Fruit fly (Drosophila melanogaster) whole organism, embryonic: ENCODE results near the gene CG8420.

Experiments
- CG13624 ChIP-seq: fragments of 200-800 bp; sonication (Bioruptor generic); optimal IDR thresholded peaks from 2 replicates; lab custom pipeline; 2016; ENCODE audit warnings: missing biosample characterization, missing genetic modification characterization
- CG14965 ChIP-seq: fragments of 200-800 bp; sonication (Bioruptor generic); optimal IDR thresholded peaks from 2 replicates; lab custom pipeline; 2016; ENCODE audit warnings: missing biosample characterization, missing genetic modification characterization, borderline replicate concordance
- CG15269 ChIP-seq: fragments of 200-800 bp; sonication (Bioruptor generic); optimal IDR thresholded peaks from 2 replicates; lab custom pipeline; 2018; ENCODE audit warnings: missing biosample characterization, mild to moderate bottlenecking, missing genetic modification characterization, moderate library complexity
- CG15514 ChIP-seq: fragments of 200-800 bp; sonication (Bioruptor generic); optimal IDR thresholded peaks from 3 replicates; lab custom pipeline; 2017; ENCODE audit warnings: missing biosample characterization, missing genetic modification characterization, mild to moderate bottlenecking, moderate library complexity, missing genetic modification reagents
- CG1602 ChIP-seq: fragments of 200-800 bp; sonication (Bioruptor generic); optimal IDR thresholded peaks from 3 replicates; lab custom pipeline; 2016; ENCODE audit warnings: missing biosample characterization, missing genetic modification characterization
- CG16815 ChIP-seq: fragments of 200-800 bp; sonication (Bioruptor generic); optimal IDR thresholded peaks from 3 replicates; lab custom pipeline; 2017; ENCODE audit warnings: missing biosample characterization, mild to moderate bottlenecking, missing genetic modification characterization
- CG16863 ChIP-seq: fragments of 200-800 bp; sonication (Bioruptor generic); optimal IDR thresholded peaks from 3 replicates; lab custom pipeline; 2016; ENCODE audit warnings: missing biosample characterization, missing genetic modification characterization
- CG4360 ChIP-seq: fragments of 200-800 bp; sonication (Bioruptor generic); IDR thresholded peaks from 2 replicates; pipeline ENCODE4 v1.3.6; 2022; ENCODE audit warnings: missing biosample characterization, missing genetic modification characterization
- CG4424 ChIP-seq: fragments of 200-800 bp; sonication (Bioruptor generic); optimal IDR thresholded peaks from 3 replicates; lab custom pipeline; 2016; ENCODE audit warnings: missing biosample characterization, missing genetic modification characterization
- CG6254 ChIP-seq: fragments of 200-800 bp; sonication (Bioruptor generic); optimal IDR thresholded peaks from 3 replicates; lab custom pipeline; 2017; ENCODE audit warnings: mild to moderate bottlenecking, missing biosample characterization, missing genetic modification reagents, missing genetic modification characterization
- CG6689 ChIP-seq: fragments of 200-800 bp; sonication (Bioruptor generic); IDR thresholded peaks from 2 replicates; pipeline ENCODE4 v1.3.6; 2022; ENCODE audit warnings: missing biosample characterization, missing genetic modification characterization
- CG9932 ChIP-seq: fragments of 200-800 bp; sonication (Bioruptor generic); IDR thresholded peaks from 2 replicates; pipeline ENCODE4 v1.3.6; 2022; ENCODE audit warnings: missing biosample characterization, missing genetic modification characterization
- CHES-1-like ChIP-seq: fragments of 200-800 bp; sonication (Bioruptor generic); optimal IDR thresholded peaks from 2 replicates; lab custom pipeline; 2016; ENCODE audit warnings: missing biosample characterization, missing genetic modification characterization
- CkIIα-i1 ChIP-seq: fragments of 200-800 bp; sonication (Bioruptor generic); IDR thresholded peaks from 2 replicates; pipeline ENCODE4 v1.3.6; 2022; ENCODE audit warnings: missing biosample characterization, missing genetic modification characterization
- CoRest ChIP-seq: fragments of 200-800 bp; sonication (Bioruptor generic); optimal IDR thresholded peaks from 3 replicates; lab custom pipeline; 2018; ENCODE audit warnings: missing biosample characterization, mild to moderate bottlenecking, missing genetic modification characterization, moderate library complexity
- D ChIP-seq, 2 experiments: fragments of 200-800 bp in 1 of 2; fragments of >200 bp in 1 of 2; sonication (Bioruptor generic) in 1 of 2; optimal IDR thresholded peaks; 2 replicates in 1 of 2; 3 replicates in 1 of 2; lab custom pipeline; 2017; ENCODE audit warnings: mild to moderate bottlenecking in 1 of 2, missing biosample characterization in 1 of 2, missing genetic modification characterization in 1 of 2, missing genetic modification reagents in 1 of 2
- Dfd ChIP-seq, 2 experiments: fragments of >200 bp; optimal IDR thresholded peaks; 2 replicates each; lab custom pipeline; 2017; ENCODE audit warnings: missing biosample characterization in 2 of 2, missing genetic modification characterization in 2 of 2
- Dip3 ChIP-seq: fragments of 200-800 bp; sonication (Bioruptor generic); optimal IDR thresholded peaks from 3 replicates; lab custom pipeline; 2016; ENCODE audit warnings: missing biosample characterization, missing genetic modification characterization
- Dll ChIP-seq: fragments of 200-800 bp; sonication (Bioruptor generic); IDR thresholded peaks from 4 replicates; pipeline ENCODE4 v1.3.6; 2022; ENCODE audit warnings: missing biosample characterization, missing genetic modification characterization; ENCODE audit not compliant: partially characterized antibody
- Dp ChIP-seq: fragments of 200-800 bp; sonication (Bioruptor generic); optimal IDR thresholded peaks from 2 replicates; lab custom pipeline; 2018; ENCODE audit warnings: missing biosample characterization, mild to moderate bottlenecking, missing genetic modification characterization, moderate library complexity
- Gsc ChIP-seq: fragments of 200-800 bp; sonication (Bioruptor generic); IDR thresholded peaks from 2 replicates; pipeline ENCODE4 v1.3.6; 2022; ENCODE audit warnings: missing biosample characterization, missing genetic modification characterization
- HHEX ChIP-seq: fragments of 200-800 bp; sonication (Bioruptor generic); optimal IDR thresholded peaks from 3 replicates; lab custom pipeline; 2017; ENCODE audit warnings: missing biosample characterization, mild to moderate bottlenecking, missing genetic modification characterization, missing genetic modification reagents
- Lhr ChIP-seq: fragments of 200-800 bp; sonication (Bioruptor generic); optimal IDR thresholded peaks from 3 replicates; lab custom pipeline; 2017; ENCODE audit warnings: mild to moderate bottlenecking, missing biosample characterization, missing genetic modification reagents, missing genetic modification characterization
- Med ChIP-seq: fragments of 200-800 bp; sonication (Bioruptor generic); peaks from one replicate; lab custom pipeline; 2016; ENCODE audit warnings: missing biosample characterization, missing genetic modification characterization, mild to moderate bottlenecking, inconsistent platforms, moderate library complexity
- Meics ChIP-seq: fragments of 200-800 bp; sonication (Bioruptor generic); optimal IDR thresholded peaks from 2 replicates; lab custom pipeline; 2017; ENCODE audit warnings: missing biosample characterization, mild to moderate bottlenecking, missing genetic modification characterization
- Pdp1 ChIP-seq, 2 experiments: fragments of 200-800 bp; sonication (Bioruptor generic); optimal IDR thresholded peaks; 3 replicates each; lab custom pipeline; 2016; ENCODE audit warnings: missing biosample characterization in 2 of 2, missing genetic modification characterization in 2 of 2, mild to moderate bottlenecking in 1 of 2, moderate library complexity in 1 of 2
- Ptx1 ChIP-seq: fragments of 200-800 bp; sonication (Bioruptor generic); IDR thresholded peaks from 2 replicates; pipeline ENCODE4 v1.3.6; 2022; ENCODE audit warnings: missing biosample characterization, missing genetic modification characterization
- Sin3A ChIP-seq: fragments of >200 bp; optimal IDR thresholded peaks from 2 replicates; lab custom pipeline; 2018
- Spps ChIP-seq: fragments of 200-800 bp; sonication (Bioruptor generic); optimal IDR thresholded peaks from 2 replicates; lab custom pipeline; 2018; ENCODE audit warnings: missing biosample characterization, mild to moderate bottlenecking, missing genetic modification characterization
- btn ChIP-seq: fragments of 200-800 bp; sonication (Bioruptor generic); optimal IDR thresholded peaks from 2 replicates; lab custom pipeline; 2016; ENCODE audit warnings: missing biosample characterization, missing genetic modification characterization
- cg ChIP-seq: fragments of 200-800 bp; sonication (Bioruptor generic); optimal IDR thresholded peaks from 3 replicates; lab custom pipeline; 2019; ENCODE audit warnings: missing biosample characterization, mild to moderate bottlenecking, missing genetic modification characterization, moderate library complexity
- crol ChIP-seq: fragments of 200-800 bp; sonication (Bioruptor generic); IDR thresholded peaks from 2 replicates; pipeline ENCODE4 v1.3.6; 2022; ENCODE audit warnings: missing biosample characterization, missing genetic modification characterization
- dmrt99B ChIP-seq: fragments of 200-800 bp; sonication (Bioruptor generic); optimal IDR thresholded peaks from 2 replicates; lab custom pipeline; 2018; ENCODE audit warnings: missing biosample characterization, mild to moderate bottlenecking, missing genetic modification characterization, moderate library complexity
- ems ChIP-seq: fragments of 200-800 bp; sonication (Bioruptor generic); optimal IDR thresholded peaks from 3 replicates; lab custom pipeline; 2016; ENCODE audit warnings: missing biosample characterization, missing genetic modification characterization
- ewg ChIP-seq: fragments of 200-800 bp; sonication (Bioruptor generic); optimal IDR thresholded peaks from 3 replicates; lab custom pipeline; 2017; ENCODE audit warnings: mild to moderate bottlenecking, missing biosample characterization, missing genetic modification reagents, missing genetic modification characterization
- grn ChIP-seq: fragments of 200-800 bp; sonication (Bioruptor generic); optimal IDR thresholded peaks from 3 replicates; lab custom pipeline; 2017; ENCODE audit warnings: missing biosample characterization, missing genetic modification characterization
- gro ChIP-seq: fragments of 200-800 bp; sonication (Bioruptor generic); optimal IDR thresholded peaks from 2 replicates; lab custom pipeline; 2016; ENCODE audit warnings: missing biosample characterization, missing genetic modification characterization
- ind ChIP-seq: fragments of 200-800 bp; sonication (Bioruptor generic); optimal IDR thresholded peaks from 3 replicates; lab custom pipeline; 2016; ENCODE audit warnings: missing biosample characterization, missing genetic modification characterization
- lmd ChIP-seq: fragments of 200-800 bp; sonication (Bioruptor generic); IDR thresholded peaks from 2 replicates; pipeline ENCODE4 v1.3.6; 2022; ENCODE audit warnings: missing biosample characterization, missing genetic modification characterization
- lola ChIP-seq, 3 experiments: fragments of >200 bp in 2 of 3; fragments of 200-800 bp in 1 of 3; sonication (Bioruptor generic) in 1 of 3; optimal IDR thresholded peaks; 2 replicates each; lab custom pipeline; 2017 to 2019; ENCODE audit warnings: missing biosample characterization in 3 of 3, missing genetic modification characterization in 3 of 3, mild to moderate bottlenecking in 1 of 3, moderate library complexity in 1 of 3
- lov ChIP-seq, 2 experiments: fragments of 200-800 bp in 1 of 2; fragments of >200 bp in 1 of 2; sonication (Bioruptor generic) in 1 of 2; IDR thresholded peaks in 1 of 2; optimal IDR thresholded peaks in 1 of 2; 2 replicates in 1 of 2; 3 replicates in 1 of 2; pipeline versions ENCODE4 v1.3.6 to Lab custom; 2017 to 2022; ENCODE audit warnings: missing biosample characterization in 1 of 2, missing genetic modification characterization in 1 of 2
- mirr ChIP-seq: fragments of 200-800 bp; sonication (Bioruptor generic); optimal IDR thresholded peaks from 3 replicates; lab custom pipeline; 2018; ENCODE audit warnings: missing biosample characterization, mild to moderate bottlenecking, missing genetic modification characterization
- sc ChIP-seq, 3 experiments: fragments of >200 bp in 2 of 3; fragments of 200-800 bp in 1 of 3; sonication (Bioruptor generic) in 1 of 3; optimal IDR thresholded peaks; 2 replicates in 2 of 3; 3 replicates in 1 of 3; lab custom pipeline; 2017; ENCODE audit warnings: mild to moderate bottlenecking in 1 of 3, missing biosample characterization in 1 of 3, missing genetic modification characterization in 1 of 3, missing genetic modification reagents in 1 of 3
- slp2 ChIP-seq: fragments of 200-800 bp; sonication (Bioruptor generic); optimal IDR thresholded peaks from 2 replicates; lab custom pipeline; 2016; ENCODE audit warnings: missing biosample characterization, missing genetic modification characterization
- sqz ChIP-seq: fragments of 200-800 bp; sonication (Bioruptor generic); optimal IDR thresholded peaks from 3 replicates; lab custom pipeline; 2018; ENCODE audit warnings: missing biosample characterization, mild to moderate bottlenecking, missing genetic modification characterization
- unc-4 ChIP-seq: fragments of 200-800 bp; sonication (Bioruptor generic); IDR thresholded peaks from 2 replicates; pipeline ENCODE4 v1.3.6; 2022; ENCODE audit warnings: missing biosample characterization, missing genetic modification characterization; ENCODE audit not compliant: partially characterized antibody

The CG8420 gene

dm6 chr3R:9236883-9237267, 9.6 kb upstream of the CG8420 start (continued):
- TF ChIP-seq HHEX (GFP tag; lab: Kevin White, UChicago) = peak; percentile 0
- no peak for TF ChIP-seq cg (GFP tag; lab: Kevin White, UChicago)
- no peak for TF ChIP-seq btn (GFP tag; lab: Kevin White, UChicago)
- no peak for TF ChIP-seq CG4424 (GFP tag; lab: Kevin White, UChicago)
- TF ChIP-seq Sin3A (lab: Kevin White, UChicago) = no peak
- no peak for TF ChIP-seq lola (GFP tag; optimal IDR thresholded peaks at IDR 0.05; lab: Kevin White, UChicago)
- TF ChIP-seq D (optimal IDR thresholded peaks at IDR 0.05; lab: Kevin White, UChicago) = no peak
- TF ChIP-seq D (GFP tag; optimal IDR thresholded peaks at IDR 0.05; lab: Kevin White, UChicago) = no peak
- peak; percentile 34 for TF ChIP-seq mirr
- TF ChIP-seq CG4360 (GFP tag; lab: Robert Waterston, UW) = peak; percentile 64
- no peak for TF ChIP-seq unc-4 (GFP tag; lab: Robert Waterston, UW)
- peak; percentile 70 for TF ChIP-seq crol
- TF ChIP-seq Dfd (GFP tag; optimal IDR thresholded peaks at IDR 0.05; lab: Kevin White, UChicago) = no peak
- TF ChIP-seq CG16863 (GFP tag; lab: Kevin White, UChicago) = no peak
- no peak for TF ChIP-seq CG16815 (GFP tag; lab: Kevin White, UChicago)

dm6 chr3R:9237268-9238091, 9.0 kb upstream of the CG8420 start, which contains the start of gene pum:
pum (minus strand) TSS chr3R:9237682.
- TF ChIP-seq CHES-1-like (GFP tag; lab: Kevin White, UChicago) (peak; percentile 2), Lhr (peak; percentile 65), lmd (GFP tag; lab: Robert Waterston, UW) (peak; percentile 8; the same call in 1 of the 2 replicates), Dll (no peak), ems (no peak), CkIIα-i1 (GFP tag; lab: Robert Waterston, UW) (no peak), lov (optimal IDR thresholded peaks at IDR 0.05; lab: Kevin White, UChicago) (no peak), lov (GFP tag; IDR thresholded peaks at IDR 0.05; lab: Robert Waterston, UW) (no peak), CG1602 (GFP tag; lab: Kevin White, UChicago) (peak; percentile 30), Gsc (GFP tag; lab: Robert Waterston, UW) (no peak), CG15269 (tag; lab: Kevin White, UChicago) (peak; percentile 39), CG6254 (GFP tag; lab: Kevin White, UChicago) (no peak), Spps (peak; percentile 36), CG15514 (GFP tag; lab: Kevin White, UChicago) (peak; percentile 12), ewg (GFP tag; lab: Kevin White, UChicago) (peak; percentile 63), ind (peak; percentile 13), gro (no peak), Pdp1 (GFP tag; optimal IDR thresholded peaks at IDR 0.05; lab: Kevin White, UChicago) (peak in 1 of 2 experiments; percentile 2), lola (GFP tag; optimal IDR thresholded peaks at IDR 0.05; lab: Kevin White, UChicago) (peak in 1 of 3 experiments; percentile 57), dmrt99B (peak; percentile 43), CG6689 (GFP tag; lab: Robert Waterston, UW) (peak; percentile 47; the same call in 1 of the 2 replicates), CG14965 (GFP tag; lab: Kevin White, UChicago) (no peak), sc (optimal IDR thresholded peaks at IDR 0.05; lab: Kevin White, UChicago) (no peak), sc (GFP tag; optimal IDR thresholded peaks at IDR 0.05; lab: Kevin White, UChicago) (no peak), Dp (GFP tag; lab: Kevin White, UChicago) (peak; percentile 65), slp2 (GFP tag; lab: Kevin White, UChicago) (no peak), grn (peak; percentile 90), CG13624 (no peak), Ptx1 (GFP tag; lab: Robert Waterston, UW) (peak; percentile 76), Med (peak; percentile 59), Dip3 (GFP tag; lab: Kevin White, UChicago) (no peak), CoRest (tag; lab: Kevin White, UChicago) (peak; percentile 75), CG9932 (GFP tag; lab: Robert Waterston, UW) (peak; percentile 68), sqz (peak; percentile 95), Meics (GFP tag; lab: Kevin White, UChicago) (peak; percentile 53)
